Fruit fly (Drosophila melanogaster): Measurements from ENCODE around the gene Sgs8.
A peak's percentile ranks its signal among the peaks of the same experiment; 100 is the strongest.

The Sgs8 gene

dm6 chr3L:11484483-11484882 lies 24.7 kb downstream of the Sgs8 start (continued):
- TF ChIP-seq CG17829 (tag; optimal IDR thresholded peaks at IDR 0.05) (peak; percentile 33), lola (GFP tag; optimal IDR thresholded peaks at IDR 0.05) (no peak), CG4730 (GFP tag; IDR thresholded peaks at IDR 0.05) (no peak), CG11696 (GFP tag; IDR thresholded peaks at IDR 0.05) (no peak), CG10209 (GFP tag; optimal IDR thresholded peaks at IDR 0.05) (peak; percentile 6), CG7556 (GFP tag; optimal IDR thresholded peaks at IDR 0.05) (peak; percentile 39), wor (GFP tag; IDR thresholded peaks at IDR 0.05) (peak; percentile 11; the same call in 1 of the 2 replicates), tx (GFP tag; optimal IDR thresholded peaks at IDR 0.05) (no peak), CG7372 (GFP tag; IDR thresholded peaks at IDR 0.05) (no peak), Med (GFP tag) (peak; percentile 77), nom (GFP tag; optimal IDR thresholded peaks at IDR 0.05) (no peak), CG11560 (tag; IDR thresholded peaks at IDR 0.05) (no peak), bcd (GFP tag; optimal IDR thresholded peaks at IDR 0.05) (no peak), CG1792 (GFP tag; optimal IDR thresholded peaks at IDR 0.05) (no peak), vfl (GFP tag; optimal IDR thresholded peaks at IDR 0.05) (no peak), CG4820 (GFP tag; optimal IDR thresholded peaks at IDR 0.05) (peak; percentile 42), Awh (GFP tag; IDR thresholded peaks at IDR 0.05) (no peak), Fer2 (tag; optimal IDR thresholded peaks at IDR 0.05) (no peak), fd96Cb (tag; optimal IDR thresholded peaks at IDR 0.05) (peak; percentile 52), ATbp (GFP tag; optimal IDR thresholded peaks at IDR 0.05) (peak; percentile 10), seq (GFP tag; IDR thresholded peaks at IDR 0.05) (no peak), Pdp1 (GFP tag; optimal IDR thresholded peaks at IDR 0.05) (peak in 1 of 2 experiments; percentile 9), prd (optimal IDR thresholded peaks at IDR 0.05) (no peak), prd (GFP tag; IDR thresholded peaks at IDR 0.05) (peak; percentile 56), ci (GFP tag; IDR thresholded peaks at IDR 0.05) (peak; percentile 68; the same call in 1 of the 3 replicates), Ada2b (GFP tag; IDR thresholded peaks at IDR 0.05) (0 out of 2 replicates have a peak, but pooled peaks have one; percentile 15), Sox100B (GFP tag; optimal IDR thresholded peaks at IDR 0.05) (peak; percentile 39), Fer1 (GFP tag; optimal IDR thresholded peaks at IDR 0.05) (peak; percentile 56), CG31224 (GFP tag; IDR thresholded peaks at IDR 0.05) (no peak), phol (tag; optimal IDR thresholded peaks at IDR 0.05) (peak; percentile 64), CG18262 (tag; optimal IDR thresholded peaks at IDR 0.05) (peak; percentile 27), vvl (GFP tag; IDR thresholded peaks at IDR 0.05) (no peak), CG13894 (tag; optimal IDR thresholded peaks at IDR 0.05) (no peak), CG3163 (GFP tag; optimal IDR thresholded peaks at IDR 0.05) (no peak), mld (GFP tag; IDR thresholded peaks at IDR 0.05; ENCODE audit: partially characterized antibody) (no peak), Side (GFP tag; optimal IDR thresholded peaks at IDR 0.05) (no peak), Oli (tag; optimal IDR thresholded peaks at IDR 0.05) (peak; percentile 19), ftz-f1 (GFP tag; optimal IDR thresholded peaks at IDR 0.05) (no peak), caup (GFP tag; optimal IDR thresholded peaks at IDR 0.05; ENCODE audit: severe bottlenecking) (peak; percentile 38), Sin3A (optimal IDR thresholded peaks at IDR 0.05) (no peak), Ets65A (GFP tag) (peak; percentile 33), CG16863 (GFP tag; optimal IDR thresholded peaks at IDR 0.05) (no peak), grn (GFP tag; optimal IDR thresholded peaks at IDR 0.05) (no peak), Neu2 (GFP tag; optimal IDR thresholded peaks at IDR 0.05; ENCODE audit: borderline replicate concordance) (no peak), NC2α (GFP tag; optimal IDR thresholded peaks at IDR 0.05) (no peak), CG1024 (GFP tag; IDR thresholded peaks at IDR 0.05) (no peak), aop (GFP tag; IDR thresholded peaks at IDR 0.05) (no peak), Bgb (GFP tag; IDR thresholded peaks at IDR 0.05; ENCODE audit: partially characterized antibody) (no peak), CG3281 (GFP tag; optimal IDR thresholded peaks at IDR 0.05) (peak; percentile 45), gem (tag; optimal IDR thresholded peaks at IDR 0.05) (peak; percentile 53), ro (GFP tag; IDR thresholded peaks at IDR 0.05) (no peak), CG11398 (GFP tag; optimal IDR thresholded peaks at IDR 0.05) (no peak)
